Fruit fly (Drosophila melanogaster): ENCODE measurements around the gene gudu.

The gudu gene

DNA sequence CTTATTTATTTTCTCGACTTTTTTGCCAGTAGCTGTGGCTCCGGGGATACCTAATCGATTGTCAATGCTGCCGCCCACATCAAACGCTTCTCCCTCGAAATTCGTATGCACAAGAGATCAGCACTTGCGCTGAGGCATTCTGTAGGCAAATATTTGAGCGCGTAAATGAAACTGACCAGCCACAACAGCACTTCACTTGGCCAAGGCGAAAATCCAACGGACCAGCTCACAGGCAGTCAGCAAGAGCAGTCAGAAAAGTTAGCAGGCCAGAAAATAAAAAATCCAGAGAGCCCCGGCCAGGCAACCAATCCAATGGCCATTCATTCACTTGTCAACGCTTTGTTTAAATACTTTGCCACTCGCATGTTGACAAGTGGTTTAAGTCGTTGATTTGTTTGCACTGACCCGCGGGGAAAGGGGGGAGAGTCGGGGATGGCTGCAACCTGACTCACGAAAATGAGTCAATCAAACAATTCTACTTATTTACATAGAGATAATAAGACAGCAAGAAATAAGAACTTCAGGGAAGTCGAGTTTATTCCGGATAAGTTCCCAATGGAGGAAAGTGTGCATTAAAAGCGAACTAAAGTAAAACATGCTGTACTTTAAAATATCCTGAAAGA lies 48.8 kb upstream of the gudu start (continued):
- TF ChIP-seq ase (GFP tag; IDR thresholded peaks at IDR 0.05) = no peak
- TF ChIP-seq Pdp1 (GFP tag; optimal IDR thresholded peaks at IDR 0.05) = peak in 1 of 2 experiments; percentile 27
- TF ChIP-seq CG15269 (tag; optimal IDR thresholded peaks at IDR 0.05) = no peak
- TF ChIP-seq vfl (GFP tag; optimal IDR thresholded peaks at IDR 0.05) = no peak
- no peak for TF ChIP-seq sqz (GFP tag; optimal IDR thresholded peaks at IDR 0.05)
- TF ChIP-seq CG11398 (GFP tag; optimal IDR thresholded peaks at IDR 0.05) = no peak
- TF ChIP-seq tup (GFP tag; optimal IDR thresholded peaks at IDR 0.05) = peak; percentile 15
- TF ChIP-seq NfI (GFP tag; optimal IDR thresholded peaks at IDR 0.05) = no peak

DNA sequence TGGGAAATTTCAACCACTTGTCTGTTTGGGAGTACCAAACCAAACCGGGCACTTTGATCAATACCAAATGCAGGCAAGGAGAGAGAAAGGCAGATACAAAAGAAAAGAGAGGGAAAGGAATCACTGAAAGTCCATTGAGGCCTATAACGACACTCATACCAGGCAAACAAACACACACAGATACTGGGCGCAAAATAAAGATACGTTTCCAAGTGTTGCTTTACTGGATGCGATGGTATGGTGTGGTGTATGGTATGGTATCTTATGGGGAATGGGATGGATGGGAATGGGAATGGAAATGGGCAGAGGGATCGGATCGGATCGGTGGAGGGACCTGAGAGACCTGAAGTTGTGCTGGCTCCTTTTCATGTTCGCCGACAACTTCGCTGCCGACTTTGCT lies 48.2 kb upstream of the gudu start:
- TF ChIP-seq cg (GFP tag; optimal IDR thresholded peaks at IDR 0.05) (peak; percentile 62), Dad (GFP tag; optimal IDR thresholded peaks at IDR 0.05) (no peak)

dm6 chr2L:7352775-7353187 lies 35.5 kb upstream of the gudu start:
- TF ChIP-seq al (GFP tag; IDR thresholded peaks at IDR 0.05) (no peak), CG1603 (tag; optimal IDR thresholded peaks at IDR 0.05) (no peak), CG12236 (GFP tag; optimal IDR thresholded peaks at IDR 0.05) (no peak), Ptx1 (GFP tag; IDR thresholded peaks at IDR 0.05) (no peak), sd (tag; optimal IDR thresholded peaks at IDR 0.05) (peak; percentile 41), ato (GFP tag; IDR thresholded peaks at IDR 0.05; ENCODE audit: partially characterized antibody) (no peak), hbn (GFP tag; IDR thresholded peaks at IDR 0.05; ENCODE audit: partially characterized antibody) (no peak), GATAe (GFP tag; conservative IDR thresholded peaks at IDR 0.05) (no peak), CG10274 (GFP tag; optimal IDR thresholded peaks at IDR 0.05) (no peak), mam (GFP tag; optimal IDR thresholded peaks at IDR 0.05) (no peak), CG1647 (GFP tag; optimal IDR thresholded peaks at IDR 0.05) (no peak), nerfin-1 (tag; optimal IDR thresholded peaks at IDR 0.05) (no peak), bab2 (GFP tag; optimal IDR thresholded peaks at IDR 0.05) (no peak), CG13424 (tag; optimal IDR thresholded peaks at IDR 0.05) (no peak), gro (GFP tag; optimal IDR thresholded peaks at IDR 0.05) (no peak), Dref (GFP tag; IDR thresholded peaks at IDR 0.05) (no peak), CG2199 (GFP tag; IDR thresholded peaks at IDR 0.05) (no peak), lab (GFP tag; optimal IDR thresholded peaks at IDR 0.05) (no peak), Meics (GFP tag; optimal IDR thresholded peaks at IDR 0.05) (no peak), Bgb (GFP tag; IDR thresholded peaks at IDR 0.05; ENCODE audit: partially characterized antibody) (no peak), CG8924 (tag; optimal IDR thresholded peaks at IDR 0.05) (no peak), CG11093 (GFP tag; IDR thresholded peaks at IDR 0.05) (no peak), CG13775 (GFP tag; optimal IDR thresholded peaks at IDR 0.05) (no peak), dati (GFP tag; IDR thresholded peaks at IDR 0.05) (no peak), CG2116 (GFP tag; optimal IDR thresholded peaks at IDR 0.05) (no peak), CG31388 (GFP tag; optimal IDR thresholded peaks at IDR 0.05) (no peak), kni (GFP tag; optimal IDR thresholded peaks at IDR 0.05) (no peak), CG6683 (GFP tag; optimal IDR thresholded peaks at IDR 0.05) (no peak), CG13123 (GFP tag; optimal IDR thresholded peaks at IDR 0.05) (no peak), E2f2 (GFP tag; IDR thresholded peaks at IDR 0.05) (no peak), ATbp (GFP tag; optimal IDR thresholded peaks at IDR 0.05) (no peak), Dip2 (GFP tag; IDR thresholded peaks at IDR 0.05) (peak; percentile 66), CG17361 (GFP tag; IDR thresholded peaks at IDR 0.05) (no peak), Sin3A (optimal IDR thresholded peaks at IDR 0.05) (no peak), Awh (GFP tag; IDR thresholded peaks at IDR 0.05) (peak; percentile 77), CG6254 (GFP tag; optimal IDR thresholded peaks at IDR 0.05) (no peak), chinmo (GFP tag; IDR thresholded peaks at IDR 0.05; ENCODE audit: partially characterized antibody) (peak; percentile 82; the same call in 1 of the 4 replicates), salm (tag; optimal IDR thresholded peaks at IDR 0.05) (peak; percentile 28)

Data from whole organism, embryonic.